Worm (Caenorhabditis elegans): ENCODE data around the gene F25H9.7.

DNA sequence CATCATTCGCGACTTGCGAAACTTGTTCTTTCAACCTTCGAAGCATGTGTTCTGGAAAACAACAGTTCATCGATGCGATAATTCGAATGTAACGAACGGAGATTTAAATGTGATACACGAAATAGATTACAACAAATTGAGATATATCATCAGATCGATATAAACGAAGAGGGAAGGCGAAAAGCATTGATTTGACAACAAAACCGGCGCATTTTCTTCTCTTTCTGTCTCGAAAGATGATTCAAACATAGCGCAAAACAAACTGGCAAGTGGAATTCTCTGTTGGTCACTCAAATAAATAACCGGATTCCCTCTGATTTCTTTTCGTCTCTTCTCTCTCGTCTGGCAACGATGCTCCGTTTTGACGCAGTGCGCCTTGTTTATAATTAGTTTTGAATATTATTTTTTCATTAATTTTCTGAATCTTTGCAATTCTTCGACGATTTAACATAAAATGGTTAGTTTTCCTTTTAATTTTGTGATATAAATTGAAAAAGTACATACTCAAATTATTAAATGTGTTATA is 29.2 kb downstream of the F25H9.7 start, which contains the start of the genes eea-1 and gut-2:
- TF ChIP-seq nhr-11 (tag; optimal IDR thresholded peaks at IDR 0.05), result no peak
- TF ChIP-seq ZK546.5 (tag; optimal IDR thresholded peaks at IDR 0.05), result no peak
- TF ChIP-seq pha-4 (GFP tag; IDR thresholded peaks at IDR 0.05), result no peak
- no peak for TF ChIP-seq pha-4 (tag; optimal IDR thresholded peaks at IDR 0.05)
- peak; percentile 67 for TF ChIP-seq mep-1 (tag; optimal IDR thresholded peaks at IDR 0.05)
- TF ChIP-seq pqm-1 (tag; optimal IDR thresholded peaks at IDR 0.05), result no peak
- no peak for TF ChIP-seq ceh-82 (tag; optimal IDR thresholded peaks at IDR 0.05)
- no peak for TF ChIP-seq F49E8.2 (tag; optimal IDR thresholded peaks at IDR 0.05; ENCODE audit: borderline replicate concordance)
- no peak for TF ChIP-seq lir-3 (tag; optimal IDR thresholded peaks at IDR 0.05)
- no peak for TF ChIP-seq set-16 (GFP tag; IDR thresholded peaks at IDR 0.05)

Measured in whole organism, L4 larva.